Worm (Caenorhabditis elegans) whole organism, dauer: ENCODE data around the gene C50D2.6.

Source experiments
- unc-62 ChIP-seq: sonication (generic microtip); optimal IDR thresholded peaks from 2 replicates; lab custom pipeline; 2017; ENCODE audit warnings: missing biosample characterization, missing genetic modification reagents, missing genetic modification characterization

C50D2.6 gene

DNA sequence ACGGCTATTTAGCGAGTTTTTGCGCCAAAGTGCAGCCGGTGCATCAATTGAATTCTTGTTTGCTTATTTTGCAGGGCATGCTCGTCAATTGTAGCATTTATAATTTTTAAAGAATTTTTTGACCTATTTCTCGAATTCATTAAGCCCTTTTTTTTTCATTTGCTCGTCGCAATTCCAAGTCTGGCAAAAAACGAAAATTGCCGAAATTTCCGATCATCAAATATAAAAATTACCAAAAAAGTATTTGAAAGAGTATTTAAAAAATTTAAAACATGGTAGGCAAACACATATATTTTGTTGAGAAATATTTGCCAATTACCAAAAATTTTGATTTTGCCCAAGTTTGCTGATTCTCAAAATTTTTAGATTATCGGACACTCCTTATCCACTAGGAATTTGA is at the start of gene C50D2.6:
Gene C50D2.6, plus strand, starts transcription at position 301 of the 400 bp plus-strand sequence.
- no peak for TF ChIP-seq unc-62 (GFP tag; lab: Kevin White, UChicago)

DNA sequence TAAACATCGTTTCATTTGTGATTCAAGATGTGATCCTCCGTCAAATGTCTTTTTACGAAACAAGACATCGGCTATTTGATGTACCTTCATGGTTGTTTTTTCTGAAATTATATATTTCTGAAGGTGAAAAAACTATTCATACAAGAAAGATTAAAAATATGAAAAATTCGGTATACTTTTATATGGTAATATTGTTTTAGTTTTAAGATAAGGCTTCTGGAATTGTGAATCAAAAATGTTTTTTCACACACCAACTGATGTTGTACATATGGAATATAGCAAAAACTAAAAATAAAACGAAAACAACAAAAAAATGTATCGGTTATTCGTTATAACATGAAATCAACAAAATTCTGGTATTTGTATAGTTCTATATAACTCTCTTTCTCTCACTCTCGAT is 47.0 kb upstream of the C50D2.6 start, which contains the start of gene F23F1.6:
Gene F23F1.6, minus strand, starts transcription at position 101 of the 400 bp plus-strand sequence.
- TF ChIP-seq unc-62 (GFP tag; lab: Kevin White, UChicago), result no peak

ce11 chrII:39437-39836 is 44.8 kb upstream of the C50D2.6 start, which contains the start of gene spp-24:
TSS of gene spp-24 (minus strand) at chrII:39537.
- no peak for TF ChIP-seq unc-62 (GFP tag; lab: Kevin White, UChicago)

DNA sequence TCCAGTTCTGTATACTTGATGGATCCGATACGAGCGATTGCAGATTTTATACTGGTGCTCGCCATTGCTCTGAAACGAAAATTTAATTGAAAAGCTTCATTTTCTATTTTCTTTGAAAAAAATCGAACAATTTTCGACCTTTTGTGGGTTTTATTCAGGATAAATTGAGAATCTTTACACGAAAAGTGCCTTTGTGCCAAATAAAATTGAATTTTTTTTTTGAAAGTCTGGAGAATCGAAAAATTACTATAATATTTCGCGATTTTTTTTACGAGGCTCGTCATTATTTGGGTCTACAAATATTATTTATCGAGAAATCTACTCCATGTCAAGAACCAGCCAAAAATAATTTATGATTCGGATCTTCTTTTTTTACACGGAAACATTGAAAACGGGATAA is 42.3 kb upstream of the C50D2.6 start, which contains the start of gene F23F1.10:
Gene F23F1.10, minus strand, starts transcription at position 69 of the 400 bp plus-strand sequence.
- no peak for TF ChIP-seq unc-62 (GFP tag; lab: Kevin White, UChicago)

DNA sequence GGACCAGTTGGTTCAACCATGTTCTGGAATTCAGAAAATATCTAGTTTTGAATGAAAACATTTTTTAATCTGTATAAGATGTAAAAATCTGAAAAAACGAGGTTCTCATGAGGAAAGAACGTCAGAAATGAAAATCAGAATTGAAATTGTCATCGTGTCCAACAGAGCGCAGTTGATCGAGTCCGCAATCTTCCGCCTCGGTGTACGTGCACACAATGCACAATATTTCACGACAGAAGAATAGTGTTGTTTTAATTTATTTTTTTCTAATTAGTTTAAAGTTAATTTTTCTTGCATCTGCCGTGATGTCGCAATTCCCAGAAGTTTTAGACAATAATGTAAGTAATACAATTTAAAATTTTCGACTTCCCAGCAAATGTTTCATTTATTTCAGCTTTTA is 40.6 kb upstream of the C50D2.6 start, which contains the start of gene nfyc-1:
Gene nfyc-1, plus strand, starts transcription at position 268 of the 400 bp plus-strand sequence.
- no peak for TF ChIP-seq unc-62 (GFP tag; lab: Kevin White, UChicago)

DNA sequence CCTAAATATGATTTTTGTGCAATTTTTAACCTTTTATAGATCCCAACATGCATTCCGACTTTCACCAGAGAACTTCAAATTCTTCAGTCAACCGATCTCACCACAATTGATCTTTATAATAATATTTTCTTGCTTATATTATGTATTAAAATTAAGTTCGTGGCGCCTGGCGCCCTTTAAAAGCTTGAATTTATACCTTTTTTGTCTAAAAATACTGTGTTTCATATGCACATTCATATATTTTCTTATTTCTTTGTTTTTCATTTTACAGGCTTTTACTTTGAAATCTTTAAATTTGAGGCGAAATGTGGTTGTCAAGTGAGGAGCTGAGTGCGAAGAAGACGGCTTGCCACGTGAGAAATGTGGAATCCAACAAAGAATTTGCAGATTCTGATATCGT is 39.5 kb upstream of the C50D2.6 start, which contains the start of gene rpoa-49:
Gene rpoa-49, plus strand, starts transcription at position 301 of the 400 bp plus-strand sequence.
- TF ChIP-seq unc-62 (GFP tag; lab: Kevin White, UChicago), result no peak

DNA sequence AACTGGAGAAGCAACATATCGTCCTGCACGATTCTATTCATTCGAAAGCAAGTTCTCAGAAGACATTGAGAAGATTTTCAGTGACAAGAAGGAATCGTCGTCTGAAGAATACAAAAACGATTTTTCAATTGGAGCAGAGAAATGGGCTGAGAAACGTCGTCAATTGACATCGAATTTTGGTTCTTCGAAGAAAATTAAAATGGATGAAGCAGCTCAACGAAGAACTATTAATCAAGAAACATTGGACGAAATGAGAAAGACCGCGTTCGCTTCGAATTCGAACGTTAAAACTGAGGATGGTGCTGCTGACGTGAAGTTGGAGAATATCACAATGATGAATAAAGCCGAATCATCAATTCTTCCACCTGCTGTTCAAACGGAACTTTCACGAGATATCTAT is 38.1 kb upstream of the C50D2.6 start, which contains the start of gene rpt-4:
Gene rpt-4, minus strand, starts transcription at position 101 of the 400 bp plus-strand sequence.
- no peak for TF ChIP-seq unc-62 (GFP tag; lab: Kevin White, UChicago)

ce11 chrII:47280-47679 is 37.0 kb upstream of the C50D2.6 start, which contains the start of gene C23H3.5:
TSS of gene C23H3.5 (plus strand) at chrII:47580.
- no peak for TF ChIP-seq unc-62 (GFP tag; lab: Kevin White, UChicago)

DNA sequence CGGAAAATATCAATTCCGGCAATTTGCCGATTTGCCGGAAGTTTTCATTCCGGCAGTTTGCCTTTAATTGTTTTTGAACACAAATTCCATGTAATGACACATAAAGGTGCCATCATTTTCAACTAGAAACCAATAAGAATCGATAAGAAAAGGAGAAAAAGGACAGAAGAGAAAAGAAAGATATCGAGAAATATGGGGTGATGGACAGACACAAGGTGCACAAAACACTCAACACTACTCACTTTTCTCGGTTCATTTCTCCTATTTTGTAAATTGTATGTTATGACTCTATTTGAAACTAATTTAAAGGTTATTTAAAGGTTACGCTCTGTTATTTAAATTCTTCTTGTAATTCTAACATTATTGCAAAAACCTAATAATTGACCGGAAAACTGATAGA is 33.4 kb upstream of the C50D2.6 start:
- TF ChIP-seq unc-62 (GFP tag; lab: Kevin White, UChicago), result no peak

DNA sequence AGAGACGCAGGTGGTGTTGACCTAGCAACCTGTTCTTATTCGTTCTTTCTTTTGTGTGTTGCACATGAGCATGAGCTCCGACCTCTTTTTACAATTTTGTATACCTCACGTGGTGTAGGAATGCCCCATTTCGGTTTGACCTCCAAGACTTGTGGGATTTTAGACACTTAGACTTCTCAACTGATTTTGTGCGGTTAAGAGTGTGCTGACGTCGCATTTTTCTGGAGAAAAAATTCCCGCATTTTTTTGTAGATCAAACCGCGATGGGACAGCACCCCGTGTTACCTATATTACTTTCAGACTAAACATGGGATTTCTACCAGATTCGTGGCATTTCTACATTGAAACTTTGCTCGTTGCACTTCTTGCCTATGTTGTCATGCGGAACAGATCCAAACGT is 32.9 kb upstream of the C50D2.6 start, which contains the start of gene sptl-1:
Gene sptl-1, plus strand, starts transcription at position 301 of the 400 bp plus-strand sequence.
- TF ChIP-seq unc-62 (GFP tag; lab: Kevin White, UChicago), result no peak

DNA sequence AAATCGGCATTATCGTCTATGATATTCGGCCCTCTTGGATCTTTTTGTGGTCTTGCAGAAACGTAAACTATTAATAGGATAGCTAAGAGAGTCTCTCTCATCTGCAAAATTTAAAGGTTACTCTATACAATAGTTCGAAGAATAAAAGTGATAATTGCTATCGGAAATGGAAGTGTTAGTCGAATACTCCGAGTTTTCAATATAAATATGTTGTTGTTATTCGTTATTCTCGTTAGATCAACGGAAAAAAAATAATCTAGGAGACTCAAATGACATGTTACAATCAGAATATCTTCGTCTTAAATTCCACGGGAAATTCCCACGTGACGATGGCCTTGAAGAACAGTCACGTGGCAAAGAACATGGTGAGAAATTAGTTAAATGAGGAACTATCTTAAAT is 29.0 kb upstream of the C50D2.6 start, which contains the start of gene tre-5:
Gene tre-5, minus strand, starts transcription at position 101 of the 400 bp plus-strand sequence.
- no peak for TF ChIP-seq unc-62 (GFP tag; lab: Kevin White, UChicago)

ce11 chrII:57370-57769 is 26.9 kb upstream of the C50D2.6 start, which contains the start of gene ascc-1:
TSS of gene ascc-1 (plus strand) at chrII:57670.
- no peak for TF ChIP-seq unc-62 (GFP tag; lab: Kevin White, UChicago)

ce11 chrII:57873-58272 is 26.4 kb upstream of the C50D2.6 start:
- TF ChIP-seq unc-62 (GFP tag; lab: Kevin White, UChicago), result no peak

DNA sequence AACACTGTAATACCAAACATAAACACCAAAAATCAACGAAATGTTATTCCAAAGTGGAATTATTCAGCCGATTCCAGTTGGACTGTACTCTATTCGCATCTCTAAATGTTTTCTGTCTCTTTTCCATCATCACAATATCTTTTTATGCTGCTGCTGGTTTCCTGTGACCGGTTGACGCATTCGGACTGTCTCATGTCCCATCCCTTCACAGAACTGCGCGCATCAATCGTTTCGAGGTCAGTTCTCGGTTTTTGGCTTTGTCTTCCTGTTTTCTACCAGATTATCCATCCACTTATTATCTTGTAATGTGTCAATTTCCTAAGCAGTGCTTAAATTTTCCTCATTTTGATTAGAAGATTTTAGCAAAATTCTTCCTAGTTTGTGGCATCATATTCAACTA is 24.2 kb upstream of the C50D2.6 start:
- TF ChIP-seq unc-62 (GFP tag; lab: Kevin White, UChicago), result no peak

DNA sequence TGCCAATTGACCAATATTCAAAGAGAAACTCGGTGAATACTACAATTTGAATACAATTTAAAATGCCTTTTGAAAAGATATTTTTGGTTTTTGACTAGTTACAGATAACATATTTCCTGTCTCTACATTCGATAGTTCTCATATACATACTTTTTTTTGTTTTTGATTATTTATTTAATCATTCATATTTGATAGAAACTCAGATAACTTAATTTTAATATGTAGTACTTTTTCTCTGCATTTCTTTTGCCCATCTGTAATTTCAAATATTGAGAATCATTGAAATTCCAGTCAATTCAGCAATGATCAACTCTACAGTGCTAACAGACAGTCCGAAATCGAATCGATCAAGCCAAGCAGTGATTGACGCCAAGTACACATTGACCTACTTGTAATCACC is 23.2 kb upstream of the C50D2.6 start, which contains the start of gene C23H3.2:
Gene C23H3.2, plus strand, starts transcription at position 301 of the 400 bp plus-strand sequence.
- no peak for TF ChIP-seq unc-62 (GFP tag; lab: Kevin White, UChicago)

ce11 chrII:65484-65883 is 18.8 kb upstream of the C50D2.6 start:
- no peak for TF ChIP-seq unc-62 (GFP tag; lab: Kevin White, UChicago)

ce11 chrII:66322-66721 is 17.9 kb upstream of the C50D2.6 start:
- TF ChIP-seq unc-62 (GFP tag; lab: Kevin White, UChicago), result no peak
